Fruit fly (Drosophila melanogaster) whole organism: ENCODE measurements around the gene CG11857.

Source experiments
- CG8478 ChIP-seq: fragments of >200 bp; optimal IDR thresholded peaks from 2 replicates; lab custom pipeline; 2018; ENCODE audit warnings: inconsistent platforms
- Dll ChIP-seq: fragments of >200 bp; optimal IDR thresholded peaks from 2 replicates; lab custom pipeline; 2017
- EcR ChIP-seq, 2 experiments: fragments of >200 bp; optimal IDR thresholded peaks; 2 replicates each; lab custom pipeline; 2017; ENCODE audit warnings: missing biosample characterization in 2 of 2, missing genetic modification characterization in 2 of 2, missing genetic modification reagents in 2 of 2
- pan ChIP-seq: fragments of >200 bp; optimal IDR thresholded peaks from 2 replicates; lab custom pipeline; 2017
- psq ChIP-seq: fragments of >200 bp; optimal IDR thresholded peaks from 2 replicates; lab custom pipeline; 2017
- usp ChIP-seq: fragments of >200 bp; optimal IDR thresholded peaks from 2 replicates; lab custom pipeline; 2017; ENCODE audit warnings: missing biosample characterization, missing genetic modification characterization, mixed read lengths

CG11857 gene

DNA sequence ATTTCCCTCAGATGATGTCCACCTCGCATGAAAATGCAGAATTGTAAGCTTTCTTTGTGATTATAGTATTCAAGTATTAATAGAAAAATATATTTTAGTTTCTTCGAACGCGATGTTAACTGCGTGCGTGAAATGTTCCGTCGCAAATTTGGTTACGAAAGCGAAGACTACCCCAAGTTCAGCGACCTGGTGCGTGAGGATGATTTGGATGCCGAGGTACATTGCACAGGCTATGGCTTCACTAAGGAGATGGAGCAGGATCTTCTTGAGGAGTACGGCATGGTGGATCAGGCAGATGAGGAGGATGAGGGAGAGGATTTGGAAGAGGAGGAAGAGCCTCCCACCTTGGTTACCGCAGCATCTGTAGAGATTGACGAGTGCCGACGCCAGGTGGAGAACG is 8.1 kb downstream of the CG11857 start:
- TF ChIP-seq pan (lab: Kevin White, UChicago) (no peak), usp (GFP tag; lab: Kevin White, UChicago) (no peak), Dll (lab: Kevin White, UChicago) (no peak), CG8478 (lab: Kevin White, UChicago) (no peak), EcR (GFP tag; optimal IDR thresholded peaks at IDR 0.05; lab: Kevin White, UChicago) (no peak), psq (lab: Kevin White, UChicago) (no peak)

DNA sequence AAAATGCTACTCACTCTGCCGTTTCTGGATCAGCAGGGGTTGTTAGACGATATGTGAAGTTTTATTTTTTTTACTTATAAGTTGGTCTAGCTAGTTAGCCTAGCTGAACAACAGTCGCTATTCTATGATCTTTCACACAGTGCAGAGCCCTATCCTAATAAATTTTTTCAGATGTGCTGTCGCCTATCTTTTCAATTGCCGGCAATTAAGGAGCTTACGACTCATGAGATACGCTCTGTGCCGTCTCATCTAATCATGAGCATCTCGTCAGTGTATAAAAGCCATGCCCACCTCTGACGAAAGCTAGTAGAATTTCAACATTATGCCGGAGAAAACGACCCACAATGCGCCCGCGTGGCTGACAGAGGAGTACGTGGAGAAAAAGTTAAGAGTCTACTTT is 11.2 kb downstream of the CG11857 start, which contains the start of the genes CG11889 and CG11891:
Gene CG11889 (plus strand): TSS at position 301 of the 400 bp plus-strand sequence.
Gene CG11891 (plus strand): TSS at position 301 of the 400 bp plus-strand sequence.
- no peak for TF ChIP-seq CG8478 (lab: Kevin White, UChicago)
- no peak for TF ChIP-seq EcR (GFP tag; optimal IDR thresholded peaks at IDR 0.05; lab: Kevin White, UChicago)
- TF ChIP-seq usp (GFP tag; lab: Kevin White, UChicago): no peak
- TF ChIP-seq psq (lab: Kevin White, UChicago): no peak
- no peak for TF ChIP-seq Dll (lab: Kevin White, UChicago)
- TF ChIP-seq pan (lab: Kevin White, UChicago): no peak

DNA sequence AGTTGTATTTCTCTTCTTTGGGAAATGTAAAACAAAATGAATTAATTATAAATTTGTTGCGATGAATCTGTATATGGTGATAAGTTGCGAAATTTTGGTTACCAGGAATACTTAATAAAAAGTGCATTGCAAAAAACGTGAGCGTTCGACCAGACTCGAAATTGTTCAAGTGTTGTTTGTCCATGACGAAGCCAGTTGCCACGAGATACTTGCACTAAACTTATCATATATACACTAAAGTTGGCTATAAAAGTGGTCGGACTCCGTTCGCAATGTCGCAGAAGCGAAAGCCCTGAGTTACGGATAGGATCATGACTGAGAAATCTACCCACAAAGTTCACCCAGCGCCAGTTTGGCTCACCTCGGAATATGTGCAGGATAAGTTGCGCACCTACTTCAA is 14.8 kb downstream of the CG11857 start, which contains the start of gene CG11878:
Gene CG11878 (plus strand): TSS at position 301 of the 400 bp plus-strand sequence.
- no peak for TF ChIP-seq CG8478 (lab: Kevin White, UChicago)
- no peak for TF ChIP-seq pan (lab: Kevin White, UChicago)
- no peak for TF ChIP-seq EcR (GFP tag; optimal IDR thresholded peaks at IDR 0.05; lab: Kevin White, UChicago)
- no peak for TF ChIP-seq psq (lab: Kevin White, UChicago)
- TF ChIP-seq usp (GFP tag; lab: Kevin White, UChicago): no peak
- TF ChIP-seq Dll (lab: Kevin White, UChicago): no peak

DNA sequence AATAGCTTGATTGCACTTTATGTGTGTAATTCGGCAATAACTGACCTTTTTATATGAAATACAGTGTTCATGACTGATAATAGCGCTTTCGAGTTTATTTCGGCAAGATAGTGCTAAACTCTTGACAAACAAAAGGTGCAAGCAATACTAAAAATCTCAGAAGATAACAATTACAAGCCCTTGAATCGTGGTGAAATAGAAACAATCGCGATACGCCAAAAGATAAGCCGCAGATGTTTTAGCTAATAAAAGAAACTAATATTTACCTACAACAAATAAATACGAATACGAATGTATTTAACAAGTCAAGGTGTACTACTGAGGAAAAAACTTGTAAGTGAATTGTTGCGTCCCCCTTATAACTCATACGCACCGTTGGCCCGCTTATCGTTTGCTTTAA is 16.6 kb downstream of the CG11857 start:
- TF ChIP-seq usp (GFP tag; lab: Kevin White, UChicago) (no peak), Dll (lab: Kevin White, UChicago) (no peak)

DNA sequence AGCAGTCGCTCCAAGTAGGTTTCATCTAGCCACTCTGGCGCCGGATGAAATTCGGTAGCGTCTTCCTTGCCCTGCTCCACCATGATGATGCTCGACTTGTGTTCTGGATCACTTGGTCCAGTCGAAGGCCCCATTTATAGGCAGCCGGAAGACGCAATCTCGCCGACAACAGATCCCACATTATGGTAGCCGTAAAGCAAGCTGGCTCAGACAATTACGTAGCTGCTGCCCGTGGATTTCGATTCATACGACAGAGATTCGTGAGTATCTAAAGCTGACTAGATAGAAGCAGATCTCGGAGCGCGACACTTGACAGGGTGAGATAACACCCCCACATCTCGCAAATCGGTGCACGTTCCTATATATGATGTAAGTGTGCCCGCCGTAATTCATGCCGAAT is 18.4 kb downstream of the CG11857 start, which contains the start of gene CG10513:
Gene CG10513 (minus strand): TSS at position 101 of the 400 bp plus-strand sequence.
- TF ChIP-seq Dll (lab: Kevin White, UChicago): no peak
- no peak for TF ChIP-seq psq (lab: Kevin White, UChicago)
- TF ChIP-seq pan (lab: Kevin White, UChicago): no peak
- no peak for TF ChIP-seq CG8478 (lab: Kevin White, UChicago)
- TF ChIP-seq EcR (GFP tag; optimal IDR thresholded peaks at IDR 0.05; lab: Kevin White, UChicago): no peak
- no peak for TF ChIP-seq usp (GFP tag; lab: Kevin White, UChicago)

DNA sequence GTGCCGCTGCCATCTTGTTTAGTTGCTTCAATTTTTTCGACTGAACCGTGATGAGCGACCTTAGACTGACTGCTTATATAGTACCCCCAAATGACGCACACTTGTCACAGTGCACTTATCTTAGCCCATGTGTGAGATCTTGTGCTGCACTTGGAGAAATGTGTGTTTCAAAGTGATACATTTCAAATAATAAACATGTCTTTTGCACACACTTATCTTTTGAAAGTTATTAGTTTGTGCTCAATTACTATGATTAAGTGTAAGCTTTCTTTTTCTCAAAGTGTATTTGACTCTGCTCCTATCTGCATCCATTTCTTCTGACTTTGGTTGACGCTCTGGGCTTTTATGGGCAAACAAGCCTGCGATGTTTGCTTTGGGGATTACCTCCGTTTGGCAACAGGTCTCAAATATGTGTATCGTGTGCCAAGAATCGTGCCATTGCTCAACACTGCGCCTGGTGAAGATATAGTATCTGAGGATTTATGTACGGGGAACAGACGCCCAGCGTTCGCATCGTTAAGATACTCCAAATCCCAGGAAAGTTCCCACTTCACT is 21.2 kb downstream of the CG11857 start, which contains the start of gene CG10514:
Gene CG10514 (minus strand): TSS at position 51 of the 555 bp plus-strand sequence.
- no peak for TF ChIP-seq CG8478 (lab: Kevin White, UChicago)
- TF ChIP-seq pan (lab: Kevin White, UChicago): no peak
- TF ChIP-seq Dll (lab: Kevin White, UChicago): no peak
- no peak for TF ChIP-seq EcR (GFP tag; optimal IDR thresholded peaks at IDR 0.05; lab: Kevin White, UChicago)
- no peak for TF ChIP-seq usp (GFP tag; lab: Kevin White, UChicago)
- TF ChIP-seq psq (lab: Kevin White, UChicago): no peak

DNA sequence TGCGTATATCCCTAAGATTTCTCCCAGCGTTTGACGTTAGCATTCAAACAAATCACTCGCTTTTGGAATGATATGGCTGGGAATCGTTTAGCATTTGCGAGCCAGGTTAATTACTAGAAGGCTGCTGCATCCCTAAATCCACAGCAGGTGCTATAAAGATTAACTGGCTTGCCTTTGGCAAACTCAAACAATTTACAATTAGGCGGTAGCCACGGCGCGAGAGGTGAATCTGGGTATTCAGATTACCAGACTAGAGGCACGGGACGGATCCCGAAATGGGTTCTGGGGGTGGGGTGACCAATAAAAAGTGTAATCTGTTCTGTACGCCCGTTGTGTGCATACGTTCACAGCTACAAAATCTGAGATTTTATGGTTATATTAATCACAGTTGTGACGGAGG is 22.5 kb downstream of the CG11857 start, which contains the start of gene CG11892:
Gene CG11892 (plus strand): TSS at position 384 of the 400 bp plus-strand sequence.
- no peak for TF ChIP-seq CG8478 (lab: Kevin White, UChicago)
- no peak for TF ChIP-seq psq (lab: Kevin White, UChicago)
- TF ChIP-seq usp (GFP tag; lab: Kevin White, UChicago): no peak
- no peak for TF ChIP-seq Dll (lab: Kevin White, UChicago)

DNA sequence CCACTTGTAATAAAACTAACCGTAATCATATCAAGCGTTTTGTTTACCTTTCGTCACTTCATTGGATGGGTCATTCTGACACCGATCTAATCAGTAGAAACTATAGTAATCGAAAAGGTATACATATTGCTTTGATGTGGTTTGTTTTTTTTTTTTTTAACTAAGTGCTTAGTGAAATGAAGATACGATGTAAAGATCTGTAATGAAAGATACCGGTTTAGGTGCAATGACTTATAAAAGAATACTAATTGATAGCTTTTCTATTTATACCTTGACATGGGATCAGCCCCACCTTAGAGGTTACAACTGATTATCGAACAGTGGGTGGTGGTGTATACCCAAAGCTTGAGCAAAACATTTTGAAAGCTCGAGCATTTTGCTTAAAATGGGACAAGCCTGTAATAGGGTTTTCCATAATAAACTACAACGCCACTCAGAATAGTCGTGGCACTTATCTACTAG is 24.5 kb downstream of the CG11857 start, which contains the start of gene CG31300:
Gene CG31300 (plus strand): TSS at position 412 of the 462 bp plus-strand sequence.
- no peak for TF ChIP-seq EcR (GFP tag; optimal IDR thresholded peaks at IDR 0.05; lab: Kevin White, UChicago)
- TF ChIP-seq psq (lab: Kevin White, UChicago): no peak
- no peak for TF ChIP-seq Dll (lab: Kevin White, UChicago)
- TF ChIP-seq pan (lab: Kevin White, UChicago): no peak
- no peak for TF ChIP-seq CG8478 (lab: Kevin White, UChicago)
- TF ChIP-seq usp (GFP tag; lab: Kevin White, UChicago): no peak

DNA sequence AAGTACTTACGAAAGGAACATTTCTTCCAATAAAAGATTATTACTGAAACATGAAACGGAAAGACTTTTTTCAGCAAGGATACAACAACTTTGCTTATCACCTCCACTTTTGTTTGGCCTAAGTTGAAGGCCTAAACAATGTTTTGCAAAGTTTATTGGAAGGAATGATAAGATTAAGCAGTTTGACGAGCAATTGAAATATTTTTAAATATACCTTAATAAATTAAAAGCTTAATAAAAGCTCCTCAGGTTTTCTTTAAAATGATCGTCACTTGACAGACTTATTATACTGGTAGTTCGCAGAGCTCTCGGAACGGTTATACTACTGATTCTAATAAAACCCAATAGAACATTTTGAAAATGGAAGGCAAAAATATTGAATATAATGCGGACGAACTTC is 26.5 kb downstream of the CG11857 start, which contains the start of gene CG31104:
Gene CG31104 (plus strand): TSS at position 301 of the 400 bp plus-strand sequence.
- TF ChIP-seq Dll (lab: Kevin White, UChicago): no peak
- no peak for TF ChIP-seq psq (lab: Kevin White, UChicago)
- TF ChIP-seq EcR (GFP tag; optimal IDR thresholded peaks at IDR 0.05; lab: Kevin White, UChicago): no peak
- TF ChIP-seq CG8478 (lab: Kevin White, UChicago): no peak
- TF ChIP-seq pan (lab: Kevin White, UChicago): no peak
- no peak for TF ChIP-seq usp (GFP tag; lab: Kevin White, UChicago)

DNA sequence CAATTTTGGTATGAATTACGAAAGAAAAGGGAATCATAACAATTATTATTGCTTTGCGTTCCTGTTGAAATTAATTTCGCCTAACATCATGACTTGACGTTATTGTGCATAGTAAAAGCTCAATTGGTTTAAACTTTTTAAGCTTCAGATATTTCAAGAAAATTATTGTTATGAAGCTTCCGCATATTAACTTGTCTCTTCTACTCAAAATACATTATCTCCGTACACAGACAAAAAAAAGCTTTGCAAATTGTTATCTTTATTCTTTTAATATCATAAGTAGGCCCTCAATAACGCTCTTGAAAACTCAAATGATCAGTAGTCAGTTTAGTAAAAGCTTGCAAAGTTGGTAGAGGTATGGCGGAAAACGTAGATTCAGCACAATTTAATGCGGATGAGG is 28.4 kb downstream of the CG11857 start, which contains the start of gene CG13658:
Gene CG13658 (plus strand): TSS at position 347 of the 400 bp plus-strand sequence.
- TF ChIP-seq psq (lab: Kevin White, UChicago): no peak
- TF ChIP-seq pan (lab: Kevin White, UChicago): no peak
- no peak for TF ChIP-seq Dll (lab: Kevin White, UChicago)
- TF ChIP-seq EcR (GFP tag; optimal IDR thresholded peaks at IDR 0.05; lab: Kevin White, UChicago): no peak
- TF ChIP-seq usp (GFP tag; lab: Kevin White, UChicago): no peak

DNA sequence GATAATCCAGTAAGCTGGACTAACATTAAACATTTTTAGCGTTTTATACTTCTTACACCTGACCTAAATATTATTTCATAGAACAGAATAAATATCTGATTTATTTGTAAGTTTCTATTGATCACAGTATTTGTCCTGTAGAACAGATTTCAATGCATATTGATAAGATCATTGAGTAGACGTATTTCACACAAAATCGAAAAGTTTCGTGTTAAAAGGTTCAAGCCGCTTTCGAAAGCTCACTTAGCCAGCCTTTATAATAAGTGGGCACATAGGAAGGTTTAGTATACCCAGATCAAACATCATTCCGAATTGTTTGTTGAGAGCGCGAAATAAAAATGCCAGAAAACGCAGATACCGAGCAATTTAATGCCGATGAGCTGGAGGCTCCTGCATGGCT is 30.9 kb downstream of the CG11857 start, which contains the start of gene CG11893:
Gene CG11893 (plus strand): TSS at position 301 of the 400 bp plus-strand sequence.
- TF ChIP-seq CG8478 (lab: Kevin White, UChicago) (no peak), EcR (GFP tag; optimal IDR thresholded peaks at IDR 0.05; lab: Kevin White, UChicago) (no peak), psq (lab: Kevin White, UChicago) (no peak), pan (lab: Kevin White, UChicago) (no peak), usp (GFP tag; lab: Kevin White, UChicago) (no peak), Dll (lab: Kevin White, UChicago) (no peak)
